Worm (Caenorhabditis elegans): ENCODE measurements around the gene dur-1.

dur-1 gene

DNA sequence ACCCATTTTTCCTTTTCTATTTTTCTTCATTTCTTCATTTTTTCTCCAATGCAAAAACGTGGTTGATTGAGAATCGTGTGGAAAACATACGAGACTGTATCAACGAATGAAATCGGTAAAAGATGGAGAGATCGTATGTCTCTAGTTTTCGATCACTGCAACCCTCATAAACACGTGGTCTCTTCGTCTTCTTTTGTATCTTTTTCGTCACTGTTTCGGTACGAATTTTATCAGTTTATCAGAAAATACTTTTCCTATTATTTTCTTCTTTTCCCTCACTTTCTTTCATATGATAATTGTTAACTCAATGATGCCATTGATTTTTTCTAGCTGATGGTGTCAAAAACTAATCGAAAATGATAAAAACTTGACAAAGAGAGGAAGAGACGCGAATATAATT is 52.4 kb downstream of the dur-1 start:
- no peak for TF ChIP-seq klf-2 (GFP tag; conservative IDR thresholded peaks at IDR 0.05)
- TF ChIP-seq ztf-23 (GFP tag; IDR thresholded peaks at IDR 0.05), result no peak
- TF ChIP-seq tab-1 (GFP tag; IDR thresholded peaks at IDR 0.05), result no peak
- TF ChIP-seq ref-1 (GFP tag; conservative IDR thresholded peaks at IDR 0.05), result no peak
- no peak for TF ChIP-seq T22C8.4 (GFP tag; IDR thresholded peaks at IDR 0.05)
- TF ChIP-seq med-1 (GFP tag; optimal IDR thresholded peaks at IDR 0.05; ENCODE audit: insufficient read depth), result no peak
- no peak for TF ChIP-seq ztf-29 (GFP tag; IDR thresholded peaks at IDR 0.05)
- no peak for TF ChIP-seq flt-1 (GFP tag; IDR thresholded peaks at IDR 0.05)
- no peak for TF ChIP-seq cog-1 (tag; optimal IDR thresholded peaks at IDR 0.05)

ce11 chrIV:9873837-9874236 is 54.2 kb downstream of the dur-1 start:
- no peak for TF ChIP-seq flt-1 (GFP tag; IDR thresholded peaks at IDR 0.05)
- TF ChIP-seq med-1 (GFP tag; optimal IDR thresholded peaks at IDR 0.05; ENCODE audit: insufficient read depth), result no peak
- TF ChIP-seq ref-1 (GFP tag; conservative IDR thresholded peaks at IDR 0.05), result no peak
- TF ChIP-seq ztf-29 (GFP tag; IDR thresholded peaks at IDR 0.05), result no peak
- TF ChIP-seq klf-2 (GFP tag; conservative IDR thresholded peaks at IDR 0.05), result no peak
- no peak for TF ChIP-seq T22C8.4 (GFP tag; IDR thresholded peaks at IDR 0.05)
- TF ChIP-seq cog-1 (tag; optimal IDR thresholded peaks at IDR 0.05), result no peak

ce11 chrIV:9872786-9873185 is 55.2 kb downstream of the dur-1 start:
- TF ChIP-seq T22C8.4 (GFP tag; IDR thresholded peaks at IDR 0.05) (no peak), klf-2 (GFP tag; conservative IDR thresholded peaks at IDR 0.05) (no peak)

- TF ChIP-seq T22C8.4 (GFP tag; IDR thresholded peaks at IDR 0.05) (no peak), flt-1 (GFP tag; IDR thresholded peaks at IDR 0.05) (no peak), ztf-29 (GFP tag; IDR thresholded peaks at IDR 0.05) (no peak), med-1 (GFP tag; optimal IDR thresholded peaks at IDR 0.05; ENCODE audit: insufficient read depth) (no peak), ztf-23 (GFP tag; IDR thresholded peaks at IDR 0.05) (no peak), cog-1 (tag; optimal IDR thresholded peaks at IDR 0.05) (no peak), ref-1 (GFP tag; conservative IDR thresholded peaks at IDR 0.05) (no peak), klf-2 (GFP tag; conservative IDR thresholded peaks at IDR 0.05) (no peak), tab-1 (GFP tag; IDR thresholded peaks at IDR 0.05) (no peak)
Measured at ce11 chrIV:9872210-9872609, 55.8 kb downstream of the dur-1 start.

All from whole organism, midembryonic.